Worm (Caenorhabditis elegans): ENCODE measurements around the gene F28H7.8.

The F28H7.8 gene

ce11 chrV:10721304-10721703, 37.5 kb upstream of the F28H7.8 start:
- TF ChIP-seq nhr-41 (GFP tag; IDR thresholded peaks at IDR 0.05) (no peak), ces-1 (GFP tag; optimal IDR thresholded peaks at IDR 0.05) (peak; percentile 86)

ce11 chrV:10721912-10722426, 36.8 kb upstream of the F28H7.8 start:
- TF ChIP-seq unc-62 (GFP tag; optimal IDR thresholded peaks at IDR 0.05 in 1 of 2): peak in 1 of 2 experiments; percentile 93
- no peak for TF ChIP-seq unc-62 (tag; optimal IDR thresholded peaks at IDR 0.05)
- peak; percentile 97 for TF ChIP-seq aha-1 (tag)
- peak; percentile 5 for TF ChIP-seq hlh-11 (tag; optimal IDR thresholded peaks at IDR 0.05)
- peak; percentile 55; the same call in 1 of the 2 replicates for TF ChIP-seq hmg-1.1 (GFP tag; IDR thresholded peaks at IDR 0.05)
- peak in 1 of 2 experiments; percentile 61 for TF ChIP-seq mdl-1 (tag; optimal IDR thresholded peaks at IDR 0.05)
- no peak for TF ChIP-seq nhr-76 (tag; optimal IDR thresholded peaks at IDR 0.05)
- peak in 1 of 2 experiments; percentile 27 for TF ChIP-seq lsy-2 (tag; optimal IDR thresholded peaks at IDR 0.05)
- TF ChIP-seq Y48G9A.11 (GFP tag; IDR thresholded peaks at IDR 0.05): no peak
- TF ChIP-seq nhr-77 (tag; optimal IDR thresholded peaks at IDR 0.05): no peak
- TF ChIP-seq nhr-11 (tag; optimal IDR thresholded peaks at IDR 0.05): peak; percentile 68
- TF ChIP-seq saeg-2 (GFP tag; IDR thresholded peaks at IDR 0.05): no peak
- peak; percentile 56; the same call in 1 of the 2 replicates for TF ChIP-seq egl-43 (GFP tag; IDR thresholded peaks at IDR 0.05)
- peak; percentile 40 for TF ChIP-seq fkh-10 (GFP tag; optimal IDR thresholded peaks at IDR 0.05)
- TF ChIP-seq dmd-6 (GFP tag; IDR thresholded peaks at IDR 0.05): 0 out of 2 replicates have a peak, but pooled peaks have one; percentile 17
- peak in 1 of 2 experiments; percentile 11 for TF ChIP-seq hif-1 (tag; optimal IDR thresholded peaks at IDR 0.05)
- TF ChIP-seq zfp-3 (GFP tag; conservative IDR thresholded peaks at IDR 0.05): no peak
- TF ChIP-seq ctbp-1 (GFP tag; IDR thresholded peaks at IDR 0.05): 0 out of 2 replicates have a peak, but pooled peaks have one; percentile 37
- TF ChIP-seq set-16 (GFP tag; IDR thresholded peaks at IDR 0.05): peak; percentile 75
- TF ChIP-seq mep-1 (tag; optimal IDR thresholded peaks at IDR 0.05): peak; percentile 41
- TF ChIP-seq ceh-20 (GFP tag; IDR thresholded peaks at IDR 0.05): peak; percentile 40; the same call in 1 of the 2 replicates
- TF ChIP-seq nhr-28 (tag; optimal IDR thresholded peaks at IDR 0.05): peak; percentile 57
- peak in 1 of 2 experiments; percentile 68 for TF ChIP-seq daf-16 (GFP tag; optimal IDR thresholded peaks at IDR 0.05)
- no peak for TF ChIP-seq daf-16 (tag; optimal IDR thresholded peaks at IDR 0.05)
- peak; percentile 45 for TF ChIP-seq rbr-2 (tag; optimal IDR thresholded peaks at IDR 0.05)

ce11 chrV:10722595-10722994, 36.2 kb upstream of the F28H7.8 start:
- TF ChIP-seq F37D6.2 (tag; optimal IDR thresholded peaks at IDR 0.05): no peak
- TF ChIP-seq nhr-11 (tag; optimal IDR thresholded peaks at IDR 0.05): peak; percentile 38
- TF ChIP-seq pha-4 (GFP tag; IDR thresholded peaks at IDR 0.05): no peak
- peak; percentile 21 for TF ChIP-seq pha-4 (tag; optimal IDR thresholded peaks at IDR 0.05)
- no peak for TF ChIP-seq daf-16 (GFP tag; optimal IDR thresholded peaks at IDR 0.05)
- TF ChIP-seq daf-16 (tag; optimal IDR thresholded peaks at IDR 0.05): peak; percentile 9
- TF ChIP-seq set-16 (GFP tag; IDR thresholded peaks at IDR 0.05): 0 out of 2 replicates have a peak, but pooled peaks have one; percentile 12
- TF ChIP-seq hlh-30 (tag; optimal IDR thresholded peaks at IDR 0.05; ENCODE audit: insufficient read depth): peak; percentile 93
- peak; percentile 23 for TF ChIP-seq hlh-11 (tag; optimal IDR thresholded peaks at IDR 0.05)
- no peak for TF ChIP-seq php-3 (GFP tag; IDR thresholded peaks at IDR 0.05)
- no peak for TF ChIP-seq lin-39 (tag; optimal IDR thresholded peaks at IDR 0.05)
- TF ChIP-seq zag-1 (tag; optimal IDR thresholded peaks at IDR 0.05): no peak
- TF ChIP-seq nhr-28 (tag; optimal IDR thresholded peaks at IDR 0.05): peak; percentile 23
- TF ChIP-seq hmg-1.1 (GFP tag; IDR thresholded peaks at IDR 0.05): no peak
- no peak for TF ChIP-seq D1046.2 (GFP tag; IDR thresholded peaks at IDR 0.05)
- TF ChIP-seq zfp-2 (tag; optimal IDR thresholded peaks at IDR 0.05): no peak
- TF ChIP-seq arid-1 (GFP tag; conservative IDR thresholded peaks at IDR 0.05): no peak
- TF ChIP-seq F26F4.8 (GFP tag; conservative IDR thresholded peaks at IDR 0.05): no peak
